Worm (Caenorhabditis elegans): ENCODE measurements around the gene ddl-1.
A peak's percentile ranks its signal among the peaks of the same experiment; 100 is the strongest.

ddl-1 gene

ce11 chrII:5654215-5654614, 6.0 kb upstream of the ddl-1 start, which contains the start of gene F59E12.1:
TSS of gene F59E12.1 (plus strand) at chrII:5654515.
- TF ChIP-seq efl-1 (optimal IDR thresholded peaks at IDR 0.05) (no peak), efl-1 (GFP tag; optimal IDR thresholded peaks at IDR 0.05 in 1 of 2) (no peak), nhr-11 (tag; optimal IDR thresholded peaks at IDR 0.05) (no peak), lin-39 (tag; optimal IDR thresholded peaks at IDR 0.05) (no peak), pqm-1 (tag; optimal IDR thresholded peaks at IDR 0.05) (no peak), C16A3.4 (tag; optimal IDR thresholded peaks at IDR 0.05) (no peak), C34B4.2 (tag; optimal IDR thresholded peaks at IDR 0.05) (no peak), nhr-76 (tag; optimal IDR thresholded peaks at IDR 0.05) (no peak), egl-27 (tag; optimal IDR thresholded peaks at IDR 0.05) (no peak), ceh-8 (GFP tag; optimal IDR thresholded peaks at IDR 0.05) (no peak)

ce11 chrII:5652334-5652733, 4.2 kb upstream of the ddl-1 start, which contains the start of gene bli-2:
TSS of gene bli-2 (minus strand) at chrII:5652434.
- TF ChIP-seq C34B4.2 (tag; optimal IDR thresholded peaks at IDR 0.05): no peak
- TF ChIP-seq aha-1 (tag; optimal IDR thresholded peaks at IDR 0.05): no peak
- no peak for TF ChIP-seq lir-3 (tag; optimal IDR thresholded peaks at IDR 0.05; ENCODE audit: poor library complexity)
- no peak for TF ChIP-seq ceh-63 (GFP tag; optimal IDR thresholded peaks at IDR 0.05)
- no peak for TF ChIP-seq alr-1 (tag; optimal IDR thresholded peaks at IDR 0.05; ENCODE audit: borderline replicate concordance)
- no peak for TF ChIP-seq hlh-4 (tag; optimal IDR thresholded peaks at IDR 0.05)
- TF ChIP-seq mef-2 (tag; optimal IDR thresholded peaks at IDR 0.05): no peak
- TF ChIP-seq lin-15B (tag; optimal IDR thresholded peaks at IDR 0.05): no peak
- no peak for TF ChIP-seq pax-3 (tag; optimal IDR thresholded peaks at IDR 0.05)

- no peak for TF ChIP-seq efl-1 (optimal IDR thresholded peaks at IDR 0.05)
- TF ChIP-seq efl-1 (GFP tag; optimal IDR thresholded peaks at IDR 0.05 in 1 of 2): peak in 1 of 2 experiments; percentile 35
- no peak for TF ChIP-seq fkh-8 (tag; optimal IDR thresholded peaks at IDR 0.05)
Measured at ce11 chrII:5651426-5651825, 3.3 kb upstream of the ddl-1 start.

- TF ChIP-seq sptf-1 (tag; optimal IDR thresholded peaks at IDR 0.05) (no peak), zag-1 (tag; optimal IDR thresholded peaks at IDR 0.05) (no peak), efl-3 (GFP tag; optimal IDR thresholded peaks at IDR 0.05) (no peak), alr-1 (tag; optimal IDR thresholded peaks at IDR 0.05; ENCODE audit: borderline replicate concordance) (no peak), nhr-237 (tag; optimal IDR thresholded peaks at IDR 0.05) (no peak), lin-39 (tag; optimal IDR thresholded peaks at IDR 0.05) (no peak), unc-98 (GFP tag; IDR thresholded peaks at IDR 0.05) (no peak), lin-15B (tag; optimal IDR thresholded peaks at IDR 0.05) (peak; percentile 86), mef-2 (tag; optimal IDR thresholded peaks at IDR 0.05) (no peak), sup-37 (GFP tag; optimal IDR thresholded peaks at IDR 0.05) (no peak), nhr-85 (tag) (peak; percentile 74), rnt-1 (tag; optimal IDR thresholded peaks at IDR 0.05) (peak; percentile 86), dpl-1 (GFP tag; optimal IDR thresholded peaks at IDR 0.05) (peak; percentile 68 to 87 (median 77)), jun-1 (tag; optimal IDR thresholded peaks at IDR 0.05) (no peak), grh-1 (GFP tag; IDR thresholded peaks at IDR 0.05) (no peak), ces-1 (GFP tag; optimal IDR thresholded peaks at IDR 0.05) (no peak), egl-13 (tag; optimal IDR thresholded peaks at IDR 0.05) (no peak), fos-1 (tag; optimal IDR thresholded peaks at IDR 0.05) (no peak), fkh-4 (tag; optimal IDR thresholded peaks at IDR 0.05; ENCODE audit: borderline replicate concordance) (no peak), mdl-1 (tag; optimal IDR thresholded peaks at IDR 0.05) (peak in 1 of 2 experiments; percentile 35), lin-35 (GFP tag; optimal IDR thresholded peaks at IDR 0.05) (peak; percentile 80 to 90), unc-30 (tag; optimal IDR thresholded peaks at IDR 0.05) (no peak), nhr-19 (GFP tag; conservative IDR thresholded peaks at IDR 0.05) (0 out of 2 replicates have a peak, but pooled peaks have one; percentile 20), dsc-1 (tag; optimal IDR thresholded peaks at IDR 0.05) (no peak), ceh-82 (tag; optimal IDR thresholded peaks at IDR 0.05) (peak; percentile 8 to 84 (median 37)), nhr-76 (tag; optimal IDR thresholded peaks at IDR 0.05) (no peak), elt-2 (tag; optimal IDR thresholded peaks at IDR 0.05) (no peak), aly-2 (tag; optimal IDR thresholded peaks at IDR 0.05) (no peak), isw-1 (GFP tag; IDR thresholded peaks at IDR 0.05) (peak; percentile 41), ceh-90 (tag; optimal IDR thresholded peaks at IDR 0.05) (peak; percentile 57), efl-1 (optimal IDR thresholded peaks at IDR 0.05) (peak; percentile 78 to 83), efl-1 (GFP tag; optimal IDR thresholded peaks at IDR 0.05 in 1 of 2) (peak; percentile 85 to 98), nhr-28 (tag; optimal IDR thresholded peaks at IDR 0.05) (no peak)
Measured at ce11 chrII:5649236-5650004, 1.2 kb upstream of the ddl-1 start, which contains the start of the genes sam-4, F59E12.17 and zyg-1. TSS of gene sam-4 (minus strand) at chrII:5649286. TSS of gene F59E12.17 (minus strand) at chrII:5649470. TSS of gene zyg-1 (plus strand) at chrII:5649748.

All from whole organism, L1 larva.